Worm (Caenorhabditis elegans) whole organism, mixed stage, embryonic: Measurements from ENCODE around the gene egal-1.

Experiments
- cnd-1 ChIP-seq: fragments of 200-800 bp; sonication (Bioruptor generic); optimal IDR thresholded peaks from 2 replicates; lab custom pipeline; 2018; ENCODE audit warnings: mild to moderate bottlenecking, missing genetic modification characterization, missing compliant biosample characterization
- flh-1 ChIP-seq: fragments of 200-800 bp; sonication (Bioruptor generic); optimal IDR thresholded peaks from 2 replicates; lab custom pipeline; 2018; ENCODE audit warnings: mild to moderate bottlenecking, missing genetic modification characterization, moderate library complexity, missing compliant biosample characterization
- nhr-237 ChIP-seq: fragments of 150-350 bp; optimal IDR thresholded peaks from 2 replicates; lab custom pipeline; 2014; ENCODE audit warnings: missing biosample characterization, missing genetic modification characterization
- nhr-28 ChIP-seq: fragments of 150-350 bp; optimal IDR thresholded peaks from 2 replicates; lab custom pipeline; 2014; ENCODE audit warnings: missing biosample characterization, missing genetic modification characterization
- nhr-76 ChIP-seq: sonication (generic microtip); optimal IDR thresholded peaks from 2 replicates; lab custom pipeline; 2017; ENCODE audit warnings: missing biosample characterization, missing genetic modification characterization
- unc-120 ChIP-seq: sonication (generic microtip); optimal IDR thresholded peaks from 2 replicates; lab custom pipeline; 2017; ENCODE audit warnings: missing genetic modification characterization, missing compliant biosample characterization; ENCODE audit not compliant: poor library complexity, severe bottlenecking
- unc-39 ChIP-seq: fragments of 150-350 bp; optimal IDR thresholded peaks from 2 replicates; lab custom pipeline; 2014; ENCODE audit warnings: missing biosample characterization, missing genetic modification characterization
- unc-62 ChIP-seq: fragments of 150-350 bp; optimal IDR thresholded peaks from 2 replicates; lab custom pipeline; 2014; ENCODE audit warnings: missing biosample characterization, missing genetic modification reagents, missing genetic modification characterization
- zip-8 ChIP-seq: fragments of 150-350 bp; optimal IDR thresholded peaks from 2 replicates; lab custom pipeline; 2014; ENCODE audit warnings: missing biosample characterization, missing genetic modification characterization
- ztf-11 ChIP-seq: fragments of 150-350 bp; optimal IDR thresholded peaks from 2 replicates; lab custom pipeline; 2014; ENCODE audit warnings: missing biosample characterization, missing genetic modification characterization

ce11 chrIV:5834182-5834581 is 9.6 kb downstream of the egal-1 start:
- no peak for TF ChIP-seq nhr-237 (tag; lab: Kevin White, UChicago)
- no peak for TF ChIP-seq ztf-11 (tag; lab: Kevin White, UChicago)
- TF ChIP-seq nhr-76 (tag; lab: Kevin White, UChicago), result no peak
- TF ChIP-seq flh-1 (GFP tag; lab: Kevin White, UChicago), result no peak
- no peak for TF ChIP-seq zip-8
- no peak for TF ChIP-seq unc-62
- no peak for TF ChIP-seq unc-120 (tag; lab: Kevin White, UChicago)
- TF ChIP-seq nhr-28, result no peak
- TF ChIP-seq cnd-1 (tag; lab: Kevin White, UChicago), result no peak
- TF ChIP-seq unc-39, result no peak
